Fruit fly (Drosophila melanogaster) whole organism, embryonic: Measurements from ENCODE around the gene CG43815.

Experiments used
- CG10959 ChIP-seq: fragments of 200-800 bp; sonication (Bioruptor generic); IDR thresholded peaks from 2 replicates; pipeline ENCODE4 v1.3.6; 2022; ENCODE audit warnings: missing biosample characterization, missing genetic modification characterization
- CG11504 ChIP-seq: fragments of 200-800 bp; sonication (Bioruptor generic); optimal IDR thresholded peaks from 3 replicates; lab custom pipeline; 2019; ENCODE audit warnings: missing biosample characterization, mild to moderate bottlenecking, missing genetic modification characterization, moderate library complexity
- CG11560 ChIP-seq: fragments of 200-800 bp; sonication (Bioruptor generic); IDR thresholded peaks from 3 replicates; pipeline ENCODE4 v1.3.6; 2022; ENCODE audit warnings: missing biosample characterization, missing genetic modification characterization
- CG12104 ChIP-seq: fragments of 200-800 bp; sonication (Bioruptor generic); optimal IDR thresholded peaks from 3 replicates; lab custom pipeline; 2016; ENCODE audit warnings: missing biosample characterization, missing genetic modification characterization
- CG12299 ChIP-seq: fragments of 200-800 bp; sonication (Bioruptor generic); optimal IDR thresholded peaks from 2 replicates; lab custom pipeline; 2018; ENCODE audit warnings: missing biosample characterization, mild to moderate bottlenecking, missing genetic modification characterization
- CG12391 ChIP-seq: fragments of 200-800 bp; sonication (Bioruptor generic); optimal IDR thresholded peaks from 3 replicates; lab custom pipeline; 2018; ENCODE audit warnings: missing biosample characterization, mild to moderate bottlenecking, missing genetic modification characterization, moderate library complexity
- CG13424 ChIP-seq: fragments of 200-800 bp; sonication (Bioruptor generic); optimal IDR thresholded peaks from 2 replicates; lab custom pipeline; 2019; ENCODE audit warnings: missing biosample characterization, mild to moderate bottlenecking, missing genetic modification characterization, moderate library complexity
- CG14050 ChIP-seq: fragments of 200-800 bp; sonication (Bioruptor generic); IDR thresholded peaks from 3 replicates; pipeline ENCODE4 v1.3.6; 2022; ENCODE audit warnings: missing biosample characterization, missing genetic modification characterization
- CG14441 ChIP-seq: fragments of 200-800 bp; sonication (Bioruptor generic); IDR thresholded peaks from 2 replicates; pipeline ENCODE4 v1.3.6; 2022; ENCODE audit warnings: missing biosample characterization, missing genetic modification characterization
- CG15479 ChIP-seq: fragments of 200-800 bp; sonication (Bioruptor generic); optimal IDR thresholded peaks from 3 replicates; lab custom pipeline; 2019; ENCODE audit warnings: missing biosample characterization, mild to moderate bottlenecking, missing genetic modification characterization, moderate library complexity
- CG15601 ChIP-seq: fragments of 200-800 bp; sonication (Bioruptor generic); optimal IDR thresholded peaks from 3 replicates; lab custom pipeline; 2019; ENCODE audit warnings: missing biosample characterization, mild to moderate bottlenecking, missing genetic modification characterization, moderate library complexity
- CG17612 ChIP-seq: fragments of 200-800 bp; sonication (Bioruptor generic); IDR thresholded peaks from 2 replicates; pipeline ENCODE4 v1.3.6; 2022; ENCODE audit warnings: missing biosample characterization, missing genetic modification characterization
- CG2120 ChIP-seq: fragments of 200-800 bp; sonication (Bioruptor generic); optimal IDR thresholded peaks from 3 replicates; lab custom pipeline; 2016; ENCODE audit warnings: missing biosample characterization, missing genetic modification characterization
- CG30020 ChIP-seq: fragments of 200-800 bp; optimal IDR thresholded peaks from 2 replicates; lab custom pipeline; 2019; ENCODE audit warnings: missing biosample characterization, mild to moderate bottlenecking, missing genetic modification characterization, moderate library complexity
- CG32772 ChIP-seq: fragments of 200-800 bp; sonication (Bioruptor generic); IDR thresholded peaks from 2 replicates; pipeline ENCODE4 v1.3.6; 2022; ENCODE audit warnings: missing biosample characterization, missing genetic modification characterization
- CG4360 ChIP-seq: fragments of 200-800 bp; sonication (Bioruptor generic); IDR thresholded peaks from 2 replicates; pipeline ENCODE4 v1.3.6; 2022; ENCODE audit warnings: missing biosample characterization, missing genetic modification characterization
- CG7745 ChIP-seq: fragments of 200-800 bp; sonication (Bioruptor generic); optimal IDR thresholded peaks from 2 replicates; lab custom pipeline; 2018; ENCODE audit warnings: missing biosample characterization, mild to moderate bottlenecking, missing genetic modification characterization, moderate library complexity
- CG7963 ChIP-seq: fragments of 200-800 bp; sonication (Bioruptor generic); IDR thresholded peaks from 3 replicates; pipeline ENCODE4 v1.3.6; 2022; ENCODE audit warnings: missing biosample characterization, missing genetic modification characterization; ENCODE audit not compliant: partially characterized antibody
- CG7987 ChIP-seq: fragments of 200-800 bp; sonication (Bioruptor generic); optimal IDR thresholded peaks from 2 replicates; lab custom pipeline; 2018; ENCODE audit warnings: missing biosample characterization, mild to moderate bottlenecking, missing genetic modification characterization, moderate library complexity
- CG9609 ChIP-seq: fragments of 200-800 bp; sonication (Bioruptor generic); optimal IDR thresholded peaks from 3 replicates; lab custom pipeline; 2016; ENCODE audit warnings: missing biosample characterization, missing genetic modification characterization
- HLH54F ChIP-seq: fragments of 200-800 bp; sonication (Bioruptor generic); optimal IDR thresholded peaks from 3 replicates; lab custom pipeline; 2016; ENCODE audit warnings: missing biosample characterization, missing genetic modification characterization
- HLHmδ ChIP-seq: fragments of 200-800 bp; sonication (Bioruptor generic); optimal IDR thresholded peaks from 2 replicates; lab custom pipeline; 2018; ENCODE audit warnings: missing biosample characterization, mild to moderate bottlenecking, missing genetic modification characterization, moderate library complexity
- Hr78 ChIP-seq, 2 experiments: fragments of 200-800 bp in 1 of 2; fragments of >200 bp in 1 of 2; sonication (Bioruptor generic) in 1 of 2; optimal IDR thresholded peaks; 2 replicates each; lab custom pipeline; 2017 to 2019; ENCODE audit warnings: missing biosample characterization in 2 of 2, missing genetic modification characterization in 2 of 2, mild to moderate bottlenecking in 1 of 2, moderate library complexity in 1 of 2
- Lim3 ChIP-seq: fragments of 200-800 bp; sonication (Bioruptor generic); IDR thresholded peaks from 2 replicates; pipeline ENCODE4 v1.3.6; 2022; ENCODE audit warnings: missing biosample characterization, missing genetic modification characterization
- Myb ChIP-seq: fragments of 200-800 bp; sonication (Bioruptor generic); optimal IDR thresholded peaks from 2 replicates; lab custom pipeline; 2016; ENCODE audit warnings: missing biosample characterization, missing genetic modification characterization
- NC2α ChIP-seq: fragments of 200-800 bp; sonication (Bioruptor generic); optimal IDR thresholded peaks from 2 replicates; lab custom pipeline; 2016; ENCODE audit warnings: missing biosample characterization, missing genetic modification characterization
- Nf-YA ChIP-seq: fragments of 200-800 bp; sonication (Bioruptor generic); IDR thresholded peaks from 2 replicates; pipeline ENCODE4 v1.3.6; 2022; ENCODE audit warnings: missing biosample characterization, missing genetic modification characterization
- Nf-YB ChIP-seq: fragments of 200-800 bp; sonication (Bioruptor generic); optimal IDR thresholded peaks from 3 replicates; lab custom pipeline; 2019; ENCODE audit warnings: missing biosample characterization, mild to moderate bottlenecking, missing genetic modification characterization, moderate library complexity
- Poxn ChIP-seq: fragments of 200-800 bp; sonication (Bioruptor generic); IDR thresholded peaks from 2 replicates; pipeline ENCODE4 v1.3.6; 2022; ENCODE audit warnings: missing biosample characterization, missing genetic modification characterization
- amos ChIP-seq: fragments of 200-800 bp; sonication (Bioruptor generic); IDR thresholded peaks from 2 replicates; pipeline ENCODE4 v1.3.6; 2022; ENCODE audit warnings: missing biosample characterization, missing genetic modification characterization; ENCODE audit not compliant: partially characterized antibody
- ase ChIP-seq: fragments of 200-800 bp; sonication (Bioruptor generic); IDR thresholded peaks from 3 replicates; pipeline ENCODE4 v1.3.6; 2022; ENCODE audit warnings: missing biosample characterization, missing genetic modification characterization
- bbx ChIP-seq: fragments of 200-800 bp; sonication (Bioruptor generic); IDR thresholded peaks from 2 replicates; pipeline ENCODE4 v1.3.6; 2022; ENCODE audit warnings: missing biosample characterization, missing genetic modification characterization; ENCODE audit not compliant: partially characterized antibody
- btn ChIP-seq: fragments of 200-800 bp; sonication (Bioruptor generic); optimal IDR thresholded peaks from 2 replicates; lab custom pipeline; 2016; ENCODE audit warnings: missing biosample characterization, missing genetic modification characterization
- cad ChIP-seq: fragments of >200 bp; optimal IDR thresholded peaks from 2 replicates; lab custom pipeline; 2017; ENCODE audit warnings: missing biosample characterization, missing genetic modification characterization
- cato ChIP-seq: fragments of 200-800 bp; sonication (Bioruptor generic); optimal IDR thresholded peaks from 2 replicates; lab custom pipeline; 2016; ENCODE audit warnings: missing biosample characterization, missing genetic modification characterization, borderline replicate concordance
- chn ChIP-seq: fragments of 200-800 bp; sonication (Bioruptor generic); optimal IDR thresholded peaks from 2 replicates; lab custom pipeline; 2016; ENCODE audit warnings: missing biosample characterization, missing genetic modification characterization
- dpn ChIP-seq, 2 experiments: fragments of 200-800 bp; sonication (Bioruptor generic); optimal IDR thresholded peaks; 3 replicates each; lab custom pipeline; 2016; ENCODE audit warnings: missing biosample characterization in 2 of 2, missing genetic modification characterization in 2 of 2
- fd96Cb ChIP-seq: fragments of 200-800 bp; sonication (Bioruptor generic); optimal IDR thresholded peaks from 2 replicates; lab custom pipeline; 2018; ENCODE audit warnings: missing biosample characterization, mild to moderate bottlenecking, missing genetic modification characterization, moderate library complexity
- hkb ChIP-seq, 2 experiments: fragments of 200-800 bp in 1 of 2; fragments of >200 bp in 1 of 2; sonication (Bioruptor generic) in 1 of 2; IDR thresholded peaks in 1 of 2; optimal IDR thresholded peaks in 1 of 2; 2 replicates each; pipeline versions ENCODE4 v1.3.6 to Lab custom; 2017 to 2022; ENCODE audit warnings: missing biosample characterization in 1 of 2, missing genetic modification characterization in 1 of 2
- inv ChIP-seq: fragments of 200-800 bp; sonication (Bioruptor generic); IDR thresholded peaks from 2 replicates; pipeline ENCODE4 v1.3.6; 2022; ENCODE audit warnings: missing biosample characterization, missing genetic modification characterization; ENCODE audit not compliant: partially characterized antibody
- maf-S ChIP-seq: fragments of 200-800 bp; sonication (Bioruptor generic); optimal IDR thresholded peaks from 2 replicates; lab custom pipeline; 2016; ENCODE audit warnings: missing biosample characterization, missing genetic modification characterization
- mirr ChIP-seq: fragments of 200-800 bp; sonication (Bioruptor generic); optimal IDR thresholded peaks from 3 replicates; lab custom pipeline; 2018; ENCODE audit warnings: missing biosample characterization, mild to moderate bottlenecking, missing genetic modification characterization
- p53 ChIP-seq: fragments of 200-800 bp; sonication (Bioruptor generic); optimal IDR thresholded peaks from 2 replicates; lab custom pipeline; 2016; ENCODE audit warnings: missing biosample characterization, missing genetic modification characterization
- pzg ChIP-seq: fragments of 200-800 bp; sonication (Bioruptor generic); optimal IDR thresholded peaks from 3 replicates; lab custom pipeline; 2018; ENCODE audit warnings: missing biosample characterization, mild to moderate bottlenecking, missing genetic modification characterization, moderate library complexity
- repo ChIP-seq: fragments of 200-800 bp; sonication (Bioruptor generic); optimal IDR thresholded peaks from 2 replicates; lab custom pipeline; 2016; ENCODE audit warnings: missing biosample characterization, missing genetic modification characterization
- toy ChIP-seq: fragments of 200-800 bp; sonication (Bioruptor generic); IDR thresholded peaks from 2 replicates; pipeline ENCODE4 v1.3.6; 2022; ENCODE audit warnings: missing biosample characterization, missing genetic modification characterization
- ttk ChIP-seq: fragments of 200-800 bp; sonication (Bioruptor generic); IDR thresholded peaks from 2 replicates; pipeline ENCODE4 v2.1.2; 2022; ENCODE audit warnings: missing biosample characterization, missing genetic modification characterization
- unpg ChIP-seq: fragments of 200-800 bp; sonication (Bioruptor generic); optimal IDR thresholded peaks from 3 replicates; lab custom pipeline; 2018; ENCODE audit warnings: missing biosample characterization, mild to moderate bottlenecking, missing genetic modification characterization, moderate library complexity
- wdn ChIP-seq: fragments of 200-800 bp; sonication (Bioruptor generic); IDR thresholded peaks from 2 replicates; pipeline ENCODE4 v1.3.6; 2022; ENCODE audit warnings: missing biosample characterization, missing genetic modification characterization
- zfh1 ChIP-seq: fragments of 200-800 bp; sonication (Bioruptor generic); IDR thresholded peaks from 3 replicates; pipeline ENCODE4 v1.3.6; 2022; ENCODE audit warnings: missing biosample characterization, missing genetic modification characterization

The CG43815 gene

DNA sequence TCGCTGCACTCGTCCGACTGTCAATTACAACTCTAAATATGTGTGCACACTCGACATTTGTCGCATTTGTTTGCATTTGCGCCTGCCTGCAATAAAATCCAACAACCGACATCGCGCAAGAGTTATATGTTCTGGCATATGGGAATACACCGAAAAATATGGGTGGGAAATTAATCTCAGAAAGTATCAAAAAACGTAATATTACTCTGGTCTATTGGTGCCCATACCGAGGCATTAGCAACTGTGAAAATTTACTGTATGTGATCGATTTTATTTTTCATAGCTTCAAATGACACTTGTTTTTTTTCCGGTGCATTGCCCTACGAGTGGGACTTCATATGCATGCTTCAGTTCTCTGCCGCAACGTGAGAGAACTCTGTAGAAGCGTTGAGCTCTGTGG lies 2.1 kb upstream of the CG43815 start (continued):
- TF ChIP-seq zfh1 (GFP tag; lab: Robert Waterston, UW) (peak; percentile 93), CG15601 (tag; lab: Kevin White, UChicago) (peak; percentile 83), ttk (peak; percentile 86), Poxn (GFP tag; lab: Robert Waterston, UW) (no peak), dpn (GFP tag; optimal IDR thresholded peaks at IDR 0.05; lab: Kevin White, UChicago) (peak; percentile 77 to 79), btn (GFP tag; lab: Kevin White, UChicago) (peak; percentile 80), unpg (GFP tag; lab: Kevin White, UChicago) (peak; percentile 87), CG2120 (GFP tag; lab: Kevin White, UChicago) (no peak), CG32772 (GFP tag; lab: Robert Waterston, UW) (peak; percentile 81), CG7987 (GFP tag; lab: Kevin White, UChicago) (no peak), Nf-YB (peak; percentile 35), CG15479 (GFP tag; lab: Kevin White, UChicago) (no peak), cato (GFP tag; lab: Kevin White, UChicago) (peak; percentile 82), CG9609 (GFP tag; lab: Kevin White, UChicago) (peak; percentile 80), toy (GFP tag; lab: Robert Waterston, UW) (peak; percentile 55; the same call in 1 of the 2 replicates), Myb (GFP tag; lab: Kevin White, UChicago) (peak; percentile 19), amos (GFP tag; lab: Robert Waterston, UW) (no peak), wdn (GFP tag; lab: Robert Waterston, UW) (0 out of 2 replicates have a peak, but pooled peaks have one; percentile 42), CG14050 (peak; percentile 66), HLHmδ (GFP tag; lab: Kevin White, UChicago) (no peak), CG7745 (tag; lab: Kevin White, UChicago) (no peak), CG4360 (GFP tag; lab: Robert Waterston, UW) (peak; percentile 64; the same call in 1 of the 2 replicates), CG12299 (tag; lab: Kevin White, UChicago) (peak; percentile 49), pzg (GFP tag; lab: Kevin White, UChicago) (no peak), ase (GFP tag; lab: Robert Waterston, UW) (peak; percentile 76), inv (GFP tag; lab: Robert Waterston, UW) (no peak), Lim3 (GFP tag; lab: Robert Waterston, UW) (peak; percentile 70), Nf-YA (peak; percentile 55; the same call in 1 of the 2 replicates), NC2α (GFP tag; lab: Kevin White, UChicago) (peak; percentile 70), maf-S (GFP tag; lab: Kevin White, UChicago) (peak; percentile 38), bbx (GFP tag; lab: Robert Waterston, UW) (no peak), CG11560 (tag; lab: Robert Waterston, UW) (peak; percentile 26; the same call in 1 of the 3 replicates), CG12391 (tag; lab: Kevin White, UChicago) (peak; percentile 77), cad (no peak), HLH54F (no peak), CG12104 (GFP tag; lab: Kevin White, UChicago) (peak; percentile 72), mirr (GFP tag; lab: Kevin White, UChicago) (no peak), CG13424 (tag; lab: Kevin White, UChicago) (peak; percentile 85), CG11504 (peak; percentile 83), CG14441 (peak; percentile 80), hkb (optimal IDR thresholded peaks at IDR 0.05; lab: Kevin White, UChicago) (no peak), hkb (GFP tag; IDR thresholded peaks at IDR 0.05; lab: Robert Waterston, UW) (peak; percentile 80), Hr78 (GFP tag; optimal IDR thresholded peaks at IDR 0.05; lab: Kevin White, UChicago) (peak in 1 of 2 experiments; percentile 16), CG10959 (GFP tag; lab: Robert Waterston, UW) (peak; percentile 83), CG30020 (tag; lab: Kevin White, UChicago) (no peak), chn (GFP tag; lab: Kevin White, UChicago) (peak; percentile 83), repo (GFP tag; lab: Kevin White, UChicago) (peak; percentile 63), CG17612 (GFP tag; lab: Robert Waterston, UW) (no peak; the same call in 1 of the 2 replicates), fd96Cb (tag; lab: Kevin White, UChicago) (peak; percentile 87), p53 (GFP tag; lab: Kevin White, UChicago) (peak; percentile 20), CG7963 (GFP tag; lab: Robert Waterston, UW) (no peak)
